Fruit fly (Drosophila melanogaster) whole organism, embryonic: ENCODE results near the gene mldr.

Source experiments
- B-H2 ChIP-seq: fragments of 200-800 bp; sonication (Bioruptor generic); optimal IDR thresholded peaks from 2 replicates; lab custom pipeline; 2018; ENCODE audit warnings: missing biosample characterization, mild to moderate bottlenecking, missing genetic modification characterization
- CG13287 ChIP-seq: fragments of 200-800 bp; sonication (Bioruptor generic); IDR thresholded peaks from 2 replicates; pipeline ENCODE4 v1.3.6; 2022; ENCODE audit warnings: missing biosample characterization, missing genetic modification characterization; ENCODE audit not compliant: partially characterized antibody
- CG1647 ChIP-seq: fragments of 200-800 bp; sonication (Bioruptor generic); optimal IDR thresholded peaks from 3 replicates; lab custom pipeline; 2016; ENCODE audit warnings: missing biosample characterization, missing genetic modification characterization
- CG16779 ChIP-seq: fragments of 200-800 bp; sonication (Bioruptor generic); IDR thresholded peaks from 2 replicates; pipeline ENCODE4 v1.3.6; 2022; ENCODE audit warnings: missing biosample characterization, missing genetic modification characterization
- CG17328 ChIP-seq: fragments of 200-800 bp; sonication (Bioruptor generic); IDR thresholded peaks from 2 replicates; pipeline ENCODE4 v1.3.6; 2022; ENCODE audit warnings: missing biosample characterization, missing genetic modification characterization
- CG3281 ChIP-seq: fragments of 200-800 bp; sonication (Bioruptor generic); optimal IDR thresholded peaks from 3 replicates; lab custom pipeline; 2017; ENCODE audit warnings: missing biosample characterization, mild to moderate bottlenecking, missing genetic modification characterization
- CG33213 ChIP-seq: fragments of 200-800 bp; sonication (Bioruptor generic); optimal IDR thresholded peaks from 3 replicates; lab custom pipeline; 2016; ENCODE audit warnings: missing biosample characterization, missing genetic modification characterization
- CG33557 ChIP-seq: fragments of 200-800 bp; sonication (Bioruptor generic); optimal IDR thresholded peaks from 2 replicates; lab custom pipeline; 2019; ENCODE audit warnings: missing biosample characterization, mild to moderate bottlenecking, missing genetic modification characterization, moderate library complexity
- CG4282 ChIP-seq: fragments of 200-800 bp; sonication (Bioruptor generic); optimal IDR thresholded peaks from 2 replicates; lab custom pipeline; 2016; ENCODE audit warnings: missing biosample characterization, missing genetic modification characterization
- CG4707 ChIP-seq: fragments of 200-800 bp; sonication (Bioruptor generic); optimal IDR thresholded peaks from 2 replicates; lab custom pipeline; 2018; ENCODE audit warnings: missing biosample characterization, mild to moderate bottlenecking, missing genetic modification characterization, moderate library complexity
- CG6272 ChIP-seq: fragments of 200-800 bp; sonication (Bioruptor generic); IDR thresholded peaks from 2 replicates; pipeline ENCODE4 v1.3.6; 2022; ENCODE audit warnings: missing biosample characterization, missing genetic modification characterization
- CG6689 ChIP-seq: fragments of 200-800 bp; sonication (Bioruptor generic); IDR thresholded peaks from 2 replicates; pipeline ENCODE4 v1.3.6; 2022; ENCODE audit warnings: missing biosample characterization, missing genetic modification characterization
- CG7745 ChIP-seq: fragments of 200-800 bp; sonication (Bioruptor generic); optimal IDR thresholded peaks from 2 replicates; lab custom pipeline; 2018; ENCODE audit warnings: missing biosample characterization, mild to moderate bottlenecking, missing genetic modification characterization, moderate library complexity
- CG8290 ChIP-seq, 3 experiments: fragments of 200-800 bp; sonication (Bioruptor generic); optimal IDR thresholded peaks; 2 replicates each; lab custom pipeline; 2016 to 2019; ENCODE audit warnings: missing biosample characterization in 3 of 3, missing genetic modification characterization in 3 of 3, mild to moderate bottlenecking in 2 of 3, moderate library complexity in 1 of 3
- CG8944 ChIP-seq: fragments of 200-800 bp; sonication (Bioruptor generic); optimal IDR thresholded peaks from 3 replicates; lab custom pipeline; 2016; ENCODE audit warnings: missing biosample characterization, missing genetic modification characterization
- CG9817 ChIP-seq: fragments of 200-800 bp; sonication (Bioruptor generic); optimal IDR thresholded peaks from 2 replicates; lab custom pipeline; 2018; ENCODE audit warnings: missing biosample characterization, mild to moderate bottlenecking, missing genetic modification characterization, moderate library complexity
- CHES-1-like ChIP-seq: fragments of 200-800 bp; sonication (Bioruptor generic); optimal IDR thresholded peaks from 2 replicates; lab custom pipeline; 2016; ENCODE audit warnings: missing biosample characterization, missing genetic modification characterization
- CkIIα-i1 ChIP-seq: fragments of 200-800 bp; sonication (Bioruptor generic); IDR thresholded peaks from 2 replicates; pipeline ENCODE4 v1.3.6; 2022; ENCODE audit warnings: missing biosample characterization, missing genetic modification characterization
- Doc2 ChIP-seq: fragments of 200-800 bp; sonication (Bioruptor generic); IDR thresholded peaks from 2 replicates; pipeline ENCODE4 v1.3.6; 2022; ENCODE audit warnings: missing biosample characterization, missing genetic modification characterization
- Dp ChIP-seq: fragments of 200-800 bp; sonication (Bioruptor generic); optimal IDR thresholded peaks from 2 replicates; lab custom pipeline; 2018; ENCODE audit warnings: missing biosample characterization, mild to moderate bottlenecking, missing genetic modification characterization, moderate library complexity
- HLH4C ChIP-seq: fragments of 200-800 bp; sonication (Bioruptor generic); IDR thresholded peaks from 3 replicates; pipeline ENCODE4 v1.3.6; 2022; ENCODE audit warnings: missing biosample characterization, missing genetic modification characterization; ENCODE audit not compliant: partially characterized antibody
- HLH54F ChIP-seq: fragments of 200-800 bp; sonication (Bioruptor generic); optimal IDR thresholded peaks from 3 replicates; lab custom pipeline; 2016; ENCODE audit warnings: missing biosample characterization, missing genetic modification characterization
- Max ChIP-seq: fragments of 200-800 bp; sonication (Bioruptor generic); optimal IDR thresholded peaks from 2 replicates; lab custom pipeline; 2016; ENCODE audit warnings: missing biosample characterization, mild to moderate bottlenecking, missing genetic modification characterization
- Med ChIP-seq: fragments of 200-800 bp; sonication (Bioruptor generic); peaks from one replicate; lab custom pipeline; 2016; ENCODE audit warnings: missing biosample characterization, missing genetic modification characterization, mild to moderate bottlenecking, inconsistent platforms, moderate library complexity
- NC2α ChIP-seq: fragments of 200-800 bp; sonication (Bioruptor generic); optimal IDR thresholded peaks from 2 replicates; lab custom pipeline; 2016; ENCODE audit warnings: missing biosample characterization, missing genetic modification characterization
- Pdp1 ChIP-seq, 2 experiments: fragments of 200-800 bp; sonication (Bioruptor generic); optimal IDR thresholded peaks; 3 replicates each; lab custom pipeline; 2016; ENCODE audit warnings: missing biosample characterization in 2 of 2, missing genetic modification characterization in 2 of 2, mild to moderate bottlenecking in 1 of 2, moderate library complexity in 1 of 2
- Ravus ChIP-seq: fragments of 200-800 bp; sonication (Bioruptor generic); IDR thresholded peaks from 2 replicates; pipeline ENCODE4 v1.3.6; 2022; ENCODE audit warnings: missing biosample characterization, missing genetic modification characterization
- Rx ChIP-seq: fragments of 200-800 bp; sonication (Bioruptor generic); IDR thresholded peaks from 2 replicates; pipeline ENCODE4 v1.3.6; 2022; ENCODE audit warnings: missing biosample characterization, missing genetic modification characterization
- Six4 ChIP-seq: fragments of 200-800 bp; sonication (Bioruptor generic); optimal IDR thresholded peaks from 2 replicates; lab custom pipeline; 2016; ENCODE audit warnings: missing biosample characterization, missing genetic modification characterization
- Spps ChIP-seq: fragments of 200-800 bp; sonication (Bioruptor generic); optimal IDR thresholded peaks from 2 replicates; lab custom pipeline; 2018; ENCODE audit warnings: missing biosample characterization, mild to moderate bottlenecking, missing genetic modification characterization
- Tbp ChIP-seq: fragments of >200 bp; optimal IDR thresholded peaks from 2 replicates; lab custom pipeline; 2018; ENCODE audit warnings: missing biosample characterization, missing genetic modification characterization
- aop ChIP-seq: fragments of 200-800 bp; sonication (Bioruptor generic); IDR thresholded peaks from 2 replicates; pipeline ENCODE4 v1.3.6; 2022; ENCODE audit warnings: missing biosample characterization, missing genetic modification characterization
- ase ChIP-seq: fragments of 200-800 bp; sonication (Bioruptor generic); IDR thresholded peaks from 3 replicates; pipeline ENCODE4 v1.3.6; 2022; ENCODE audit warnings: missing biosample characterization, missing genetic modification characterization
- ato ChIP-seq: fragments of 200-800 bp; sonication (Bioruptor generic); IDR thresholded peaks from 2 replicates; pipeline ENCODE4 v1.3.6; 2022; ENCODE audit warnings: missing biosample characterization, missing genetic modification characterization; ENCODE audit not compliant: partially characterized antibody
- br ChIP-seq: fragments of >200 bp; optimal IDR thresholded peaks from 2 replicates; lab custom pipeline; 2017
- exex ChIP-seq: fragments of 200-800 bp; sonication (Bioruptor generic); optimal IDR thresholded peaks from 4 replicates; lab custom pipeline; 2018; ENCODE audit warnings: missing biosample characterization, mild to moderate bottlenecking, missing genetic modification characterization, moderate library complexity
- kni ChIP-seq: fragments of 200-800 bp; sonication (Bioruptor generic); optimal IDR thresholded peaks from 3 replicates; lab custom pipeline; 2017; ENCODE audit warnings: mild to moderate bottlenecking, missing biosample characterization, missing genetic modification reagents, missing genetic modification characterization
- knrl ChIP-seq: fragments of 200-800 bp; sonication (Bioruptor generic); IDR thresholded peaks from 3 replicates; pipeline ENCODE4 v1.3.6; 2022; ENCODE audit warnings: missing biosample characterization, missing genetic modification characterization; ENCODE audit not compliant: partially characterized antibody
- otp ChIP-seq: fragments of 200-800 bp; sonication (Bioruptor generic); IDR thresholded peaks from 3 replicates; pipeline ENCODE4, ENCODE4 v1.3.6; 2022; ENCODE audit warnings: missing biosample characterization, missing genetic modification characterization
- prd ChIP-seq, 3 experiments: fragments of >200 bp in 2 of 3; fragments of 200-800 bp in 1 of 3; sonication (Bioruptor generic) in 1 of 3; optimal IDR thresholded peaks in 2 of 3; IDR thresholded peaks in 1 of 3; 2 replicates in 2 of 3; 3 replicates in 1 of 3; pipeline versions ENCODE4 v1.3.6 to Lab custom; 2017 to 2022; ENCODE audit warnings: missing biosample characterization in 1 of 3, missing genetic modification characterization in 1 of 3
- pros ChIP-seq: fragments of 200-800 bp; sonication (Bioruptor generic); optimal IDR thresholded peaks from 3 replicates; lab custom pipeline; 2019; ENCODE audit warnings: missing biosample characterization, mild to moderate bottlenecking, missing genetic modification characterization, moderate library complexity
- rib ChIP-seq: fragments of 200-800 bp; sonication (Bioruptor generic); IDR thresholded peaks from 2 replicates; pipeline ENCODE4 v1.3.6; 2022; ENCODE audit warnings: missing biosample characterization, missing genetic modification characterization
- ro ChIP-seq: fragments of 200-800 bp; sonication (Bioruptor generic); IDR thresholded peaks from 2 replicates; pipeline ENCODE4 v1.3.6; 2022; ENCODE audit warnings: missing biosample characterization, missing genetic modification characterization
- row ChIP-seq: fragments of 200-800 bp; sonication (Bioruptor generic); IDR thresholded peaks from 3 replicates; pipeline ENCODE4 v1.3.6; 2022; ENCODE audit warnings: missing biosample characterization, missing genetic modification characterization
- run ChIP-seq: fragments of 200-800 bp; sonication (Bioruptor generic); optimal IDR thresholded peaks from 3 replicates; lab custom pipeline; 2018; ENCODE audit warnings: missing biosample characterization, mild to moderate bottlenecking, missing genetic modification characterization
- sens ChIP-seq: fragments of 200-800 bp; sonication (Bioruptor generic); peaks from one replicate; lab custom pipeline; 2016; ENCODE audit warnings: missing biosample characterization, missing genetic modification characterization
- seq ChIP-seq: fragments of 200-800 bp; sonication (Bioruptor generic); IDR thresholded peaks from 2 replicates; pipeline ENCODE4 v1.3.6; 2022; ENCODE audit warnings: missing biosample characterization, missing genetic modification characterization
- stwl ChIP-seq: fragments of 200-800 bp; sonication (Bioruptor generic); optimal IDR thresholded peaks from 3 replicates; lab custom pipeline; 2018; ENCODE audit warnings: missing biosample characterization, mild to moderate bottlenecking, missing genetic modification characterization, moderate library complexity
- sug ChIP-seq: fragments of 200-800 bp; optimal IDR thresholded peaks from 2 replicates; lab custom pipeline; 2019; ENCODE audit warnings: missing biosample characterization, mild to moderate bottlenecking, missing genetic modification characterization, moderate library complexity
- tna ChIP-seq: fragments of 200-800 bp; sonication (Bioruptor generic); IDR thresholded peaks from 2 replicates; pipeline ENCODE4 v1.3.6; 2022; ENCODE audit warnings: missing biosample characterization, missing genetic modification characterization; ENCODE audit not compliant: partially characterized antibody
- usp ChIP-seq: fragments of >200 bp; optimal IDR thresholded peaks from 2 replicates; lab custom pipeline; 2017; ENCODE audit warnings: missing biosample characterization, missing genetic modification characterization

The mldr gene

DNA sequence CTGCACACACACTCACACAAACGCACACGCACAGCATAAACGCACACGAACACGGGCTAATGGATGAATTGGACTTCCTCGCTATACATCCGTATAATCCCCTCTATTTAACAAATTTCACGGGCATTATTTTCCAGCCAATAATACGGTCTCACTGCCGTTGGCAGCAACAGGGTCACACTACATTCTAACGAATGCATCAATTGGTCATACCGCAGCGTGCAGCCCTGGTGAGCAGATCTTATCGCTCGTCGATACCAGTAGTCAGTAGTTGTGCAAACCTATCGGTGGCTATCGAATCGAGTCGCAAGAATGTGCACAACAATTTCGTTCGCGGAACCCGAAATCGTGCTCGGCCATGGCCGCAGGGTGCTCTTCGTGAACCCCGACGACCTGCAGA, 3.3 kb upstream of the mldr start, which contains the start of the genes Top3beta and wuho (continued):
- TF ChIP-seq CG17328 (GFP tag; lab: Robert Waterston, UW) (no peak), tna (GFP tag; lab: Robert Waterston, UW) (peak; percentile 80), Med (GFP tag; lab: Kevin White, UChicago) (peak; percentile 91), HLH54F (peak; percentile 39), exex (tag; lab: Kevin White, UChicago) (no peak), CkIIα-i1 (GFP tag; lab: Robert Waterston, UW) (no peak), Ravus (GFP tag; lab: Robert Waterston, UW) (no peak), prd (optimal IDR thresholded peaks at IDR 0.05; lab: Kevin White, UChicago) (no peak), prd (GFP tag; IDR thresholded peaks at IDR 0.05; lab: Robert Waterston, UW) (0 out of 3 replicates have a peak, but pooled peaks have one; percentile 35), Doc2 (no peak), Max (peak; percentile 17), row (GFP tag; lab: Robert Waterston, UW) (peak; percentile 67), usp (GFP tag; lab: Kevin White, UChicago) (no peak), Six4 (GFP tag; lab: Kevin White, UChicago) (no peak), CG4707 (no peak), B-H2 (GFP tag; lab: Kevin White, UChicago) (peak; percentile 62), CG6689 (GFP tag; lab: Robert Waterston, UW) (no peak), CG1647 (no peak), HLH4C (GFP tag; lab: Robert Waterston, UW) (peak; percentile 79), CG7745 (tag; lab: Kevin White, UChicago) (no peak), rib (GFP tag; lab: Robert Waterston, UW) (no peak), CG8290 (GFP tag; optimal IDR thresholded peaks at IDR 0.05; lab: Kevin White, UChicago) (peak; percentile 45), CG8290 (tag; optimal IDR thresholded peaks at IDR 0.05; lab: Kevin White, UChicago) (peak; percentile 2 to 90), ase (no peak), ato (peak; percentile 40; the same call in 1 of the 2 replicates), seq (no peak), sens (GFP tag; lab: Kevin White, UChicago) (peak; percentile 77), stwl (peak; percentile 94), knrl (GFP tag; lab: Robert Waterston, UW) (peak; percentile 59), sug (tag; lab: Kevin White, UChicago) (peak; percentile 66), CG9817 (tag; lab: Kevin White, UChicago) (no peak), CHES-1-like (GFP tag; lab: Kevin White, UChicago) (peak; percentile 74), CG33557 (GFP tag; lab: Kevin White, UChicago) (no peak), CG4282 (GFP tag; lab: Kevin White, UChicago) (no peak), CG6272 (GFP tag; lab: Robert Waterston, UW) (no peak), otp (no peak), aop (GFP tag; lab: Robert Waterston, UW) (no peak), NC2α (GFP tag; lab: Kevin White, UChicago) (no peak), pros (no peak), Tbp (GFP tag; lab: Kevin White, UChicago) (no peak), br (lab: Kevin White, UChicago) (no peak), run (tag; lab: Kevin White, UChicago) (peak; percentile 35), CG3281 (GFP tag; lab: Kevin White, UChicago) (peak; percentile 45), kni (no peak), ro (GFP tag; lab: Robert Waterston, UW) (no peak), Rx (GFP tag; lab: Robert Waterston, UW) (no peak), Dp (GFP tag; lab: Kevin White, UChicago) (peak; percentile 49), CG13287 (GFP tag; lab: Robert Waterston, UW) (peak; percentile 82), CG16779 (no peak), Spps (tag; lab: Kevin White, UChicago) (peak; percentile 6), Pdp1 (GFP tag; optimal IDR thresholded peaks at IDR 0.05; lab: Kevin White, UChicago) (peak; percentile 47 to 82), CG33213 (peak; percentile 81), CG8944 (peak; percentile 16)
